Fruit fly (Drosophila melanogaster): ENCODE results near the gene Trp1.

The Trp1 gene

DNA sequence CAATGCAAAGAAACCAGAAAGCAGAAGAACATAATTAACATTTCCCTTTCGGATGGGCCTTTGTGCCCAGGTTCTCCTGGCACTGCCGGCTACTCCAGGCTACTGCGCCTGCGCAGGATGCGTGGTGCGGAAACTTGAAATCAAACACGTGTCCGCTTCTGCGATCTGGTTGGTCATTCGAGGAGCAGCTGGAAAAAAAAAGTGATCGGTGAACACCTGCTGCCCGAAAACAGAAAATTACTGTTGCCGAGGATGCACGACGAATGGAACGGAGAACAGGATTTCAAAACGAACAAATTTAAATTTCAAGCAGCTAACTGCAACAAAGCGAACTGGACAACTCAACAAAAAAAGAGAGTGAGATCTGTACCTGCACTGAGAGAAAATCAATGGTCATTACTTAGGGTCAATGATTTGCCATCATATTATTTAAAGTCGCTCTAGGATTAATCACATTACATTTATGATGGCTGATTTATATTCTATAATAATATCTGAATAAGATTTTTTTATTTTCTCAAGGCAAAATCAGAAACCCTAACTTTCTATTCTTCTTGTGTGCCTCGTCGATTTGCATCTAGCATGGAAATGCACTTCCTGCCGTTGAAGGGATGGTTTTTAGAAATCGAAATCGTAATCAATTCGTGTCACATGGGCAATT, 19.2 kb upstream of the Trp1 start (continued):
- TF ChIP-seq Hr83 (GFP tag; optimal IDR thresholded peaks at IDR 0.05; ENCODE audit: poor library complexity, severe bottlenecking) (no peak), CG32264 (GFP tag; optimal IDR thresholded peaks at IDR 0.05) (no peak)

DNA sequence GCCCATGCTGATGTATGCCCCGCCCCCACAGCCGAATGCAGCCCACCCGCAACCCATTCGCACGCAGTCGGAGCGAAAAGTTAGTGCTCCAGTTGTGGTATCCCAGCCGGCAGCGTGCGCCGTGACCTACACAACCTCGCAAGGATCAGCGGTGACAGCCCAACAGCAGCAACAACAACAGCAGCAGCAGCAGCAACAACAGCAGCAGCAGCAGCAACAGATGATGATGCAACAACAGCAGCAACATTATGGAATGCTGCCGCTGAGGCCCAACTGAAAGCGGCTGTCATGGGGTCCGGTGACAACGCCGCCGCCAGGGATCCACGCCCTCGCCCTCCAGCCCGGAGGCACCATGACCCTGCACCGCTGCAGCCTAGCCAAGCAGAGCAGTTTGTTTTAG, 14.8 kb upstream of the Trp1 start:
- TF ChIP-seq Hr83 (GFP tag; optimal IDR thresholded peaks at IDR 0.05; ENCODE audit: poor library complexity, severe bottlenecking) (no peak), Dfd (GFP tag; optimal IDR thresholded peaks at IDR 0.05) (peak; percentile 93)

DNA sequence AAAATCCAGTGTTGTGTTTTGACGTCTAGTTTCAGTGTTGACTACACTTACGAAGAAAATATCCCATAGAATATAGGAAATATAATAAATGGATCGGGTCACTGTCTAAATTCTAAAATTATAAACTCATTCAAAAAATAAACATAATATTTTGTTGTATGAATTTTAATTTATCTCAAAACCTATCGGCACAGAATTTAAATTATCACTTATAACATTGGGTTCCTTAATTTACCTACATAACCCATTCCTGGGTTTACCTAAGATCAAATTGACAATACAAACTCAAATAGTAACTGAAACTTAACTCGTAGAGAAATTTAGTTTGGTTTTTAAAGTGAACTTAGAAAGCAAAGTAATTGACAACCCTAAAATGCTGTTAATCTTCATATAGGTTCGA, 12.6 kb upstream of the Trp1 start:
- TF ChIP-seq Hr83 (GFP tag; optimal IDR thresholded peaks at IDR 0.05; ENCODE audit: poor library complexity, severe bottlenecking), result no peak
- TF ChIP-seq Sp1 (GFP tag; optimal IDR thresholded peaks at IDR 0.05), result no peak
- peak; percentile 10 for TF ChIP-seq fru (GFP tag; optimal IDR thresholded peaks at IDR 0.05)
- TF ChIP-seq Dfd (GFP tag; optimal IDR thresholded peaks at IDR 0.05), result no peak
- TF ChIP-seq foxo (GFP tag; optimal IDR thresholded peaks at IDR 0.05), result peak in 1 of 2 experiments; percentile 18
- TF ChIP-seq GATAd (GFP tag; optimal IDR thresholded peaks at IDR 0.05), result no peak
- no peak for TF ChIP-seq woc (GFP tag; optimal IDR thresholded peaks at IDR 0.05)
- TF ChIP-seq Dif (GFP tag; optimal IDR thresholded peaks at IDR 0.05; ENCODE audit: partially characterized antibody), result no peak
- TF ChIP-seq sage (GFP tag; optimal IDR thresholded peaks at IDR 0.05), result no peak
- no peak for TF ChIP-seq dmrt93B (GFP tag; optimal IDR thresholded peaks at IDR 0.05)
- TF ChIP-seq dsf (GFP tag; optimal IDR thresholded peaks at IDR 0.05; ENCODE audit: borderline replicate concordance), result no peak
- no peak for TF ChIP-seq N (GFP tag; optimal IDR thresholded peaks at IDR 0.05)
- no peak for TF ChIP-seq ey (GFP tag; optimal IDR thresholded peaks at IDR 0.05)

DNA sequence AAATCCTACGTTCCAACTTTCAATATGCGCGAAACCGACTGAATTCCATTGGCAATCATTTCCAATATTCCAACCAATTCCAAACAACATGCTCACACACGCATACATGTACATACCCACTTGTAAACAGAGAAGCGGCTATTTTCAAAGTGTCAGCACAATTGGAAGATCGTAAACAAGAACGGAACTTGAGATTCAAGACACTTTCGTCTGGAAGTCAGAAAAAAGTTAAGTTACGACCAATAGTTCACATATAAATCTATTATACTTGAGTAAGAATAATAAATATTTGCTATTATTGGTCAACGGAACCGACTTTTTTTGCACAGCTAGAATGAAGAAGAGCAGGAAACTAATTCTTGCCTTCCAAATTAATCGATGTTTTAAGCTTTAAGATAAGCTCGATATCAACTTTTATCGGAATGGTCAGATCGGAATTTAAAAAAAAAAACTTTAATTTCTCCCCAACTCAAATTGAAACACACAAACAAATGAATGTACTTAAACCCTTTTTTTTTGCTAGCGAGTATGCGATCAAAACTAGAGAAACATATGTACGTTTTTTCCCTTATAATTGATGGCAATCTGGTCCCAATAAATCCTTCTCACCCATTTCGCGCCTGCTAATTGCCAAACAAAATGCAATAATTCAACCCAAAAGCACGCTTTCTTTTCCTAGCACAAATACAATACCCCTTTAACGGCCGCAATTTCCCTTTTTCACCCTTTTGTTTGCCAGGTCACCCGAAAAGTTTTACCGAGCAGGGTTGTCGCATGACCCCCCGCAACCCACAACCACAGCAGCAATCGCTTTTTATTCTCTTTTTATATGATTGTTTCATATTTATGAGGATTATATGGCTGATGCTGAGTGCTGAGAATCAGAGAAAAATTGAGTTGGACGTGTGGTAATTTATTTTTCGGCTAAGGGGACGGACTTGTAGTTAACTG, 6.5 kb upstream of the Trp1 start, which contains the start of the genes CG31875 and SoYb:
Gene CG31875, minus strand, starts transcription at position 329 of the 951 bp plus-strand sequence.
Gene SoYb, minus strand, starts transcription at position 329 of the 951 bp plus-strand sequence.
- TF ChIP-seq lola (GFP tag; optimal IDR thresholded peaks at IDR 0.05), result no peak

DNA sequence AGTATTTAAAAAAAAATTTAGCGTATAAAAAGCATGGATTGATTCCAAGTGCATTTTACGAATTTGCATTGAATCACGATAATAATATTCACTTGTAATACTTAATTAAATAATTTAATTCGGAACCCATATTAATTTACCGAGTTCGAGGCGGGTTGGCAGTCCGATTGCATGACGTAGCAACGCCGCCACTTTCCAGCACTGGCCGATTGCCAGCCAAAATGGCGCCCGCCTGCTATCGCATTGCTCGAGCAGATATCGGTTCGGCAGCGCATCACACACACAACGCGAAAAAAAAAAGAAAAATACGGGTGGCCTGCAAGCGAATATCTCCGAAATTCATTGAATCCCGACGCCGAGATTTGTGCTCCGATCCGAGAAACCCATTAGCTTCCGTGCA, 5.6 kb upstream of the Trp1 start, which contains the start of gene Ndf:
Gene Ndf, plus strand, starts transcription at position 240 of the 400 bp plus-strand sequence.
- peak; percentile 62 for TF ChIP-seq HLH106 (tag; optimal IDR thresholded peaks at IDR 0.05)
- TF ChIP-seq Myc (optimal IDR thresholded peaks at IDR 0.05), result peak; percentile 5
- peak; percentile 81 for TF ChIP-seq rgr (GFP tag; optimal IDR thresholded peaks at IDR 0.05)
- no peak for TF ChIP-seq CrebA (GFP tag; optimal IDR thresholded peaks at IDR 0.05; ENCODE audit: borderline replicate concordance)
- TF ChIP-seq GATAd (GFP tag; optimal IDR thresholded peaks at IDR 0.05), result peak; percentile 4
- no peak for TF ChIP-seq CG32264 (GFP tag; optimal IDR thresholded peaks at IDR 0.05)
- peak; percentile 39 for TF ChIP-seq sv (GFP tag; optimal IDR thresholded peaks at IDR 0.05)
- TF ChIP-seq CG9705 (GFP tag; optimal IDR thresholded peaks at IDR 0.05), result peak; percentile 60
- TF ChIP-seq br (GFP tag; optimal IDR thresholded peaks at IDR 0.05), result peak; percentile 62
- TF ChIP-seq Dif (GFP tag; optimal IDR thresholded peaks at IDR 0.05; ENCODE audit: partially characterized antibody), result peak; percentile 6
- peak; percentile 28 for TF ChIP-seq psq (GFP tag; optimal IDR thresholded peaks at IDR 0.05)
- peak; percentile 59 for TF ChIP-seq woc (GFP tag; optimal IDR thresholded peaks at IDR 0.05)
- TF ChIP-seq Jra (GFP tag; optimal IDR thresholded peaks at IDR 0.05), result peak; percentile 41
- peak; percentile 36 for TF ChIP-seq ey (GFP tag; optimal IDR thresholded peaks at IDR 0.05)
- no peak for TF ChIP-seq tai (GFP tag; optimal IDR thresholded peaks at IDR 0.05)
- peak; percentile 78 for TF ChIP-seq h (GFP tag; optimal IDR thresholded peaks at IDR 0.05)
- peak in 1 of 2 experiments; percentile 77 for TF ChIP-seq foxo (GFP tag; optimal IDR thresholded peaks at IDR 0.05)
- TF ChIP-seq Hr83 (GFP tag; optimal IDR thresholded peaks at IDR 0.05; ENCODE audit: poor library complexity, severe bottlenecking), result peak; percentile 96
- no peak for TF ChIP-seq Abd-B (GFP tag; optimal IDR thresholded peaks at IDR 0.05)
- TF ChIP-seq jim (GFP tag; optimal IDR thresholded peaks at IDR 0.05), result peak; percentile 62
- TF ChIP-seq Rel (GFP tag; optimal IDR thresholded peaks at IDR 0.05), result no peak
- no peak for TF ChIP-seq Rel (tag; optimal IDR thresholded peaks at IDR 0.05)
- peak; percentile 62 for TF ChIP-seq Sp1 (GFP tag; optimal IDR thresholded peaks at IDR 0.05)
- TF ChIP-seq Hr78 (GFP tag; optimal IDR thresholded peaks at IDR 0.05), result no peak
- no peak for TF ChIP-seq usp (GFP tag; optimal IDR thresholded peaks at IDR 0.05)
- TF ChIP-seq Hnf4 (GFP tag; optimal IDR thresholded peaks at IDR 0.05), result peak; percentile 66
- no peak for TF ChIP-seq Dfd (GFP tag; optimal IDR thresholded peaks at IDR 0.05)
- TF ChIP-seq N (GFP tag; optimal IDR thresholded peaks at IDR 0.05), result no peak
- TF ChIP-seq pan (optimal IDR thresholded peaks at IDR 0.05), result no peak
- TF ChIP-seq dsf (GFP tag; optimal IDR thresholded peaks at IDR 0.05; ENCODE audit: borderline replicate concordance), result no peak
- no peak for TF ChIP-seq lola (GFP tag; optimal IDR thresholded peaks at IDR 0.05)
- peak; percentile 57 for TF ChIP-seq dmrt93B (GFP tag; optimal IDR thresholded peaks at IDR 0.05)
- no peak for TF ChIP-seq fru (GFP tag; optimal IDR thresholded peaks at IDR 0.05)
- peak; percentile 58 for TF ChIP-seq Vsx2 (GFP tag; optimal IDR thresholded peaks at IDR 0.05; ENCODE audit: partially characterized antibody)
- TF ChIP-seq brk (GFP tag; optimal IDR thresholded peaks at IDR 0.05), result peak; percentile 54
- TF ChIP-seq dl (GFP tag; optimal IDR thresholded peaks at IDR 0.05; ENCODE audit: insufficient read depth in 1 of 2, partially characterized antibody in 2 of 2), result no peak

Data from whole organism, wandering third instar larva.